Fruit fly (Drosophila melanogaster): ENCODE data around the gene Rel.

Gene Rel

dm6 chr3R:9031797-9032418 lies 15.9 kb downstream of the Rel start (continued):
- TF ChIP-seq gcm2 (GFP tag; optimal IDR thresholded peaks at IDR 0.05): peak; percentile 85
- TF ChIP-seq gro (GFP tag; optimal IDR thresholded peaks at IDR 0.05): peak; percentile 76
- peak; percentile 61 for TF ChIP-seq CG2202 (tag; optimal IDR thresholded peaks at IDR 0.05)
- peak; percentile 66 for TF ChIP-seq CG9609 (GFP tag; optimal IDR thresholded peaks at IDR 0.05)
- peak; percentile 73 for TF ChIP-seq jing (GFP tag; optimal IDR thresholded peaks at IDR 0.05)
- peak; percentile 14 for TF ChIP-seq TFAM (GFP tag; optimal IDR thresholded peaks at IDR 0.05)
- peak; percentile 20 for TF ChIP-seq CG34376 (GFP tag; optimal IDR thresholded peaks at IDR 0.05)
- peak; percentile 65 for TF ChIP-seq CG4707 (GFP tag; optimal IDR thresholded peaks at IDR 0.05)
- peak; percentile 89 for TF ChIP-seq ase (GFP tag; IDR thresholded peaks at IDR 0.05)
- TF ChIP-seq sna (GFP tag; IDR thresholded peaks at IDR 0.05; ENCODE audit: partially characterized antibody): no peak
- TF ChIP-seq Spps (tag; optimal IDR thresholded peaks at IDR 0.05): peak; percentile 67
- peak; percentile 30 for TF ChIP-seq Nf-YC (tag; optimal IDR thresholded peaks at IDR 0.05)
- peak; percentile 83 for TF ChIP-seq tup (GFP tag; optimal IDR thresholded peaks at IDR 0.05)
- TF ChIP-seq CG16813 (GFP tag; IDR thresholded peaks at IDR 0.05; ENCODE audit: partially characterized antibody): no peak
- TF ChIP-seq hb (GFP tag; IDR thresholded peaks at IDR 0.05; ENCODE audit: partially characterized antibody): no peak
- TF ChIP-seq dysf (GFP tag; IDR thresholded peaks at IDR 0.05): peak; percentile 93
- peak; percentile 74 for TF ChIP-seq CG11085 (GFP tag; IDR thresholded peaks at IDR 0.05)
- TF ChIP-seq CG2875 (GFP tag; optimal IDR thresholded peaks at IDR 0.05): peak; percentile 78
- peak; percentile 80 for TF ChIP-seq CG31224 (GFP tag; IDR thresholded peaks at IDR 0.05)
- no peak for TF ChIP-seq Hr39 (optimal IDR thresholded peaks at IDR 0.05)
- TF ChIP-seq caup (GFP tag; optimal IDR thresholded peaks at IDR 0.05; ENCODE audit: severe bottlenecking): peak; percentile 83
- peak; percentile 59 for TF ChIP-seq CG2116 (GFP tag; optimal IDR thresholded peaks at IDR 0.05)
- peak; percentile 88 for TF ChIP-seq CG17361 (GFP tag; IDR thresholded peaks at IDR 0.05)
- TF ChIP-seq Antp (GFP tag; optimal IDR thresholded peaks at IDR 0.05): peak; percentile 79
- peak; percentile 91 for TF ChIP-seq CG11456 (GFP tag; IDR thresholded peaks at IDR 0.05)
- TF ChIP-seq CG2120 (GFP tag; optimal IDR thresholded peaks at IDR 0.05): peak; percentile 92
- TF ChIP-seq CG1832 (GFP tag; optimal IDR thresholded peaks at IDR 0.05): no peak
- peak; percentile 82 for TF ChIP-seq Hr3 (GFP tag; optimal IDR thresholded peaks at IDR 0.05)
- peak; percentile 84 for TF ChIP-seq NFAT (GFP tag; IDR thresholded peaks at IDR 0.05)
- peak in 1 of 3 experiments; percentile 53 for TF ChIP-seq lola (GFP tag; optimal IDR thresholded peaks at IDR 0.05)
- TF ChIP-seq CG9797 (GFP tag; optimal IDR thresholded peaks at IDR 0.05): no peak
- no peak for TF ChIP-seq CG6791 (GFP tag; IDR thresholded peaks at IDR 0.05; ENCODE audit: partially characterized antibody)
- no peak for TF ChIP-seq HLH4C (GFP tag; IDR thresholded peaks at IDR 0.05; ENCODE audit: partially characterized antibody)
- peak; percentile 71 for TF ChIP-seq CG3838 (GFP tag; optimal IDR thresholded peaks at IDR 0.05)
- no peak for TF ChIP-seq CG8359 (GFP tag; optimal IDR thresholded peaks at IDR 0.05; ENCODE audit: borderline replicate concordance)
- TF ChIP-seq ara (GFP tag; IDR thresholded peaks at IDR 0.05): peak; percentile 88
- no peak for TF ChIP-seq amos (GFP tag; IDR thresholded peaks at IDR 0.05; ENCODE audit: partially characterized antibody)
- TF ChIP-seq gsb (GFP tag; IDR thresholded peaks at IDR 0.05): peak; percentile 81
- TF ChIP-seq lmd (GFP tag; IDR thresholded peaks at IDR 0.05): peak; percentile 89
- TF ChIP-seq CG1647 (GFP tag; optimal IDR thresholded peaks at IDR 0.05): peak; percentile 88
- peak; percentile 20 for TF ChIP-seq Kr (GFP tag; optimal IDR thresholded peaks at IDR 0.05)
- peak; percentile 58 for TF ChIP-seq CG3065 (GFP tag; optimal IDR thresholded peaks at IDR 0.05)
- TF ChIP-seq CG3281 (GFP tag; optimal IDR thresholded peaks at IDR 0.05): peak; percentile 85
- peak; percentile 87 for TF ChIP-seq CG2889 (GFP tag; IDR thresholded peaks at IDR 0.05)
- peak; percentile 73 for TF ChIP-seq CG8089 (GFP tag; optimal IDR thresholded peaks at IDR 0.05)
- peak; percentile 66; the same call in 1 of the 3 replicates for TF ChIP-seq jigr1 (GFP tag; IDR thresholded peaks at IDR 0.05)
- peak; percentile 8 for TF ChIP-seq sima (GFP tag; optimal IDR thresholded peaks at IDR 0.05)
- TF ChIP-seq hbn (GFP tag; IDR thresholded peaks at IDR 0.05; ENCODE audit: partially characterized antibody): no peak
- TF ChIP-seq CG13894 (tag; optimal IDR thresholded peaks at IDR 0.05): peak; percentile 61
